Worm (Caenorhabditis elegans) whole organism, L3 larva: ENCODE results near the gene Y57A10A.8.

Experiments
- aly-2 ChIP-seq: fragments of 150-350 bp; optimal IDR thresholded peaks from 2 replicates; lab custom pipeline; 2014; ENCODE audit warnings: missing biosample characterization, missing genetic modification characterization
- daf-12 ChIP-seq: fragments of 150-350 bp; optimal IDR thresholded peaks from 2 replicates; lab custom pipeline; 2014; ENCODE audit warnings: missing biosample characterization, missing genetic modification reagents, missing genetic modification characterization
- elt-3 ChIP-seq, 3 experiments: fragments of 150-350 bp in 1 of 3; sonication (generic microtip) in 2 of 3; optimal IDR thresholded peaks; 2 replicates in 2 of 3; 4 replicates in 1 of 3; lab custom pipeline; 2014 to 2017; ENCODE audit warnings: missing biosample characterization in 3 of 3, missing genetic modification characterization in 3 of 3
- fkh-10 ChIP-seq: sonication (generic microtip); optimal IDR thresholded peaks from 2 replicates; lab custom pipeline; 2017; ENCODE audit warnings: missing biosample characterization, missing genetic modification reagents, missing genetic modification characterization
- nhr-12 ChIP-seq: fragments of 150-350 bp; optimal IDR thresholded peaks from 2 replicates; lab custom pipeline; 2014; ENCODE audit warnings: missing biosample characterization, missing genetic modification characterization
- nhr-237 ChIP-seq: fragments of 150-350 bp; optimal IDR thresholded peaks from 2 replicates; lab custom pipeline; 2014; ENCODE audit warnings: missing biosample characterization, missing genetic modification characterization
- nhr-28 ChIP-seq: fragments of 150-350 bp; optimal IDR thresholded peaks from 2 replicates; lab custom pipeline; 2014; ENCODE audit warnings: missing biosample characterization, missing genetic modification characterization
- nhr-76 ChIP-seq: fragments of 150-350 bp; sonication (generic microtip); optimal IDR thresholded peaks from 5 replicates; lab custom pipeline; 2014; ENCODE audit warnings: missing biosample characterization, missing genetic modification characterization
- nhr-77 ChIP-seq: fragments of 150-350 bp; optimal IDR thresholded peaks from 2 replicates; lab custom pipeline; 2014; ENCODE audit warnings: missing biosample characterization, missing genetic modification characterization
- pha-4 ChIP-seq: fragments of 150-350 bp; optimal IDR thresholded peaks from 2 replicates; lab custom pipeline; 2014; ENCODE audit warnings: missing biosample characterization, missing genetic modification reagents, missing genetic modification characterization
- unc-62 ChIP-seq: fragments of 150-350 bp; sonication (generic microtip); optimal IDR thresholded peaks from 4 replicates; lab custom pipeline; 2014; ENCODE audit warnings: missing biosample characterization, missing genetic modification reagents, missing genetic modification characterization

DNA sequence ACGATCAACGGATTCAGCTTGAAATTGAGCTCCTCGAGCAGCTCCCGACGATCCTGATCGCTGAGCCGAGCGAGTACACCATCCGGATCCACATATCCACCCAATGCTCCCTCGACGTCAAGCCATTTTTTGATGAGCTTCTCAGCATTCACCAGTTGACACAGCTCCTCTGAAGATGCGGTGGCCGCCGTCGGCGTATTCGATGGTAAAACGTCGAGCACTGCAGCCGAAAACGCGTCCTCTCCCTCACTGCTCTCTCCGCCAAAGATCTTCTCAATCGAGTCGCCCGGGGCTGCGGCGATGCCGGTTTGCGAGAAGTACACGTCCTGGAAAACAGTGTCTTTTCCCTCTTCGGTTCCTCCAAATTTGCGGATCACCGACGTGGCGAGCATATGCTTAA, 49.9 kb downstream of the Y57A10A.8 start:
- no peak for TF ChIP-seq nhr-76
- no peak for TF ChIP-seq elt-3 (tag; optimal IDR thresholded peaks at IDR 0.05; lab: Kevin White, UChicago)
- no peak for TF ChIP-seq aly-2 (tag; lab: Kevin White, UChicago)
- no peak for TF ChIP-seq pha-4 (tag; lab: Kevin White, UChicago)
- TF ChIP-seq daf-12 (tag; lab: Kevin White, UChicago), result no peak
- TF ChIP-seq unc-62 (GFP tag; lab: Kevin White, UChicago), result no peak
- no peak for TF ChIP-seq nhr-237
- TF ChIP-seq nhr-12, result no peak
- TF ChIP-seq nhr-28 (tag; lab: Kevin White, UChicago), result no peak
- TF ChIP-seq nhr-77, result no peak
- no peak for TF ChIP-seq fkh-10
